Worm (Caenorhabditis elegans) whole organism, L1 larva: ENCODE data around the gene Y73B6BL.289.

Experiments
- C04F5.9 ChIP-seq: sonication (generic microtip); optimal IDR thresholded peaks from 2 replicates; lab custom pipeline; 2016; ENCODE audit warnings: missing genetic modification characterization, missing compliant biosample characterization
- elt-2 ChIP-seq: sonication (generic microtip); optimal IDR thresholded peaks from 2 replicates; lab custom pipeline; 2016; ENCODE audit warnings: missing genetic modification characterization, mild to moderate bottlenecking, inconsistent platforms, missing compliant biosample characterization, missing genetic modification reagents
- lin-35 ChIP-seq, 2 experiments: fragments of 150-350 bp; optimal IDR thresholded peaks; 2 replicates each; lab custom pipeline; 2014; ENCODE audit warnings: missing biosample characterization in 2 of 2, missing genetic modification characterization in 2 of 2, missing genetic modification reagents in 2 of 2
- mdl-1 ChIP-seq, 2 experiments: fragments of 150-350 bp; optimal IDR thresholded peaks; 2 replicates each; lab custom pipeline; 2014 to 2017; ENCODE audit warnings: missing biosample characterization in 2 of 2, missing genetic modification characterization in 2 of 2, inconsistent platforms in 1 of 2
- snu-23 ChIP-seq: sonication (generic microtip); optimal IDR thresholded peaks from 2 replicates; lab custom pipeline; 2016; ENCODE audit warnings: missing genetic modification characterization, missing compliant biosample characterization
- sox-4 ChIP-seq: sonication (generic microtip); optimal IDR thresholded peaks from 2 replicates; lab custom pipeline; 2016; ENCODE audit warnings: missing genetic modification characterization, missing compliant biosample characterization
- tbx-2 ChIP-seq: sonication (generic microtip); optimal IDR thresholded peaks from 2 replicates; lab custom pipeline; 2016; ENCODE audit warnings: missing genetic modification characterization, missing compliant biosample characterization
- ztf-4 ChIP-seq: fragments of 150-350 bp; optimal IDR thresholded peaks from 2 replicates; lab custom pipeline; 2014; ENCODE audit warnings: missing biosample characterization, missing genetic modification characterization

DNA sequence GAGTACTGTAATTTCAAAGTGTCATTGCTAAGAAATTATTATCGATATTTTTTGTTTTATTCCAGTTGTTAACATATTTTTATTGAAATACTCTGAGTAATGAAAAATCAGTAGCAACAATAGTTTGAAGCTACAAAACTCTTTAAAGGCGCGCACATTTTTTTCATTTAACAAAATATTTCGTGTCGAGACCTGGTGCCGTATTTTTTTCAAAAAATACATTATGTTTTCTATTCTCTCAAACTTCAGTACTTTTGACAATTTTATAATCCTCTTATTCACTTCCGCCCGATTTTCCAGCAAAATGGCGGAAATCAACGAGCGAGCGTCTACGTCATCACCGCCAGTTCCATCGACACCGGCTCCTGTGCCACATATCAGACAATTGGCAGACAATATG is 13.4 kb upstream of the Y73B6BL.289 start, which contains the start of gene blos-2:
- no peak for TF ChIP-seq lin-35 (GFP tag; optimal IDR thresholded peaks at IDR 0.05; lab: Kevin White, UChicago)
- TF ChIP-seq mdl-1 (tag; optimal IDR thresholded peaks at IDR 0.05; lab: Kevin White, UChicago), result no peak
- no peak for TF ChIP-seq elt-2 (tag; lab: Kevin White, UChicago)
- no peak for TF ChIP-seq C04F5.9 (tag; lab: Kevin White, UChicago)
- no peak for TF ChIP-seq sox-4 (tag; lab: Kevin White, UChicago)
- no peak for TF ChIP-seq snu-23 (GFP tag; lab: Kevin White, UChicago)
- TF ChIP-seq tbx-2 (tag; lab: Kevin White, UChicago), result no peak
- TF ChIP-seq ztf-4 (tag; lab: Kevin White, UChicago), result no peak
